Fruit fly (Drosophila melanogaster) ovary, adult (tissue): ENCODE measurements around the gene Unc-76.
A peak's percentile ranks its signal among the peaks of the same experiment; 100 is the strongest.

Source experiments
- CG17801 ChIP-seq: fragments of 200-800 bp; optimal IDR thresholded peaks from 2 replicates; lab custom pipeline; 2019; ENCODE audit warnings: missing biosample characterization, mild to moderate bottlenecking, missing genetic modification characterization, moderate library complexity; ENCODE audit not compliant: partially characterized antibody

Gene Unc-76

dm6 chrX:2050070-2050899, 30.1 kb upstream of the Unc-76 start, which contains the start of gene moody:
TSS of gene moody (minus strand) at chrX:2050120.
- peak; percentile 98 for TF ChIP-seq CG17801 (GFP tag; lab: Kevin White, UChicago)

DNA sequence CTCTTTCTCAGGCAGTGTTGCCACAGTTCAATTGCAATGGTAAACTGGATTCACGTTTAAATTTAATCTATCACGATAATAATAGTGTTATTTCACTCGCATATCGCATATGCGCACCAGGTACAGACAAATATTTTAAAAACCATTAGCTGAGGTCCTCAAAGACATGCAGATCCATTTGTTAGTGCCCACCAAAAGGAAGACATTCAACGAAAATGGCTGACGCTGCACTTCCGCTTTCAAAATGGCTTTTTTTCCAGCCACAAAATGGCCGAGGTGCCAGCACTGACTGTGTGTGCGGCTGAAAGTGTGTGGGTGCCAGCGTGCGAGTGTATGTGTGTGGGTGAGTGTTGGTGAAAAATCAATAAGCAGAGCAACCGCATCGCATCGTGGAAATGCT, 19.3 kb upstream of the Unc-76 start:
- no peak for TF ChIP-seq CG17801 (GFP tag; lab: Kevin White, UChicago)

dm6 chrX:2061849-2062248, 18.6 kb upstream of the Unc-76 start, which contains the start of gene Sik2:
TSS of gene Sik2 (minus strand) at chrX:2061915.
- TF ChIP-seq CG17801 (GFP tag; lab: Kevin White, UChicago), result no peak

dm6 chrX:2065073-2065472, 15.3 kb upstream of the Unc-76 start, which contains the start of gene CG4281:
TSS of gene CG4281 (minus strand) at chrX:2065142.
- TF ChIP-seq CG17801 (GFP tag; lab: Kevin White, UChicago), result peak; percentile 59

dm6 chrX:2066259-2066658, 14.2 kb upstream of the Unc-76 start, which contains the start of gene CG14054:
TSS of gene CG14054 (minus strand) at chrX:2066359.
- TF ChIP-seq CG17801 (GFP tag; lab: Kevin White, UChicago), result no peak

DNA sequence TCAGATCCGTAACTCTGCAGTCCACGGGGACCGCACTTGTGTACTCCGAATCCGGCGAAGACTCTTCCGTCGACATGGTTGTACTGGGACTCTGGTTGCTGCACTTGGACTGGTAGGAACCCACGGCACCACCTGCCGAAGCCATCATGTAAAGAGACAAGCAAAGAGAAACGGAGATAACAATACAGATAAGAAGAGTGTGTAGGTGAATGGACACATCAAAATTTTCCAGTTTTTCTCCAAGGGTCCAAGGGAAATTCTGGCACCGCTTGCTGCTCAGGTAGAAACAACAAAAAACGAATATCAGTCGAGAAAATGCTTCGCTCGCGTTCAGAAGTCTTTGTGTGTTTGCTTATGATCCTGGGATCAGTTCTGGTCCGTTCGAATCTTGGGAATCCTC, 12.1 kb upstream of the Unc-76 start, which contains the start of gene CG4194:
Gene CG4194 (plus strand): TSS at position 301 of the 400 bp plus-strand sequence.
- TF ChIP-seq CG17801 (GFP tag; lab: Kevin White, UChicago), result no peak

dm6 chrX:2069787-2070707, 10.4 kb upstream of the Unc-76 start:
- TF ChIP-seq CG17801 (GFP tag; lab: Kevin White, UChicago), result peak; percentile 22

- peak; percentile 72 for TF ChIP-seq CG17801 (GFP tag; lab: Kevin White, UChicago)
These were observed 9.7 kb upstream of the Unc-76 start for dm6 chrX:2070708-2071063.

DNA sequence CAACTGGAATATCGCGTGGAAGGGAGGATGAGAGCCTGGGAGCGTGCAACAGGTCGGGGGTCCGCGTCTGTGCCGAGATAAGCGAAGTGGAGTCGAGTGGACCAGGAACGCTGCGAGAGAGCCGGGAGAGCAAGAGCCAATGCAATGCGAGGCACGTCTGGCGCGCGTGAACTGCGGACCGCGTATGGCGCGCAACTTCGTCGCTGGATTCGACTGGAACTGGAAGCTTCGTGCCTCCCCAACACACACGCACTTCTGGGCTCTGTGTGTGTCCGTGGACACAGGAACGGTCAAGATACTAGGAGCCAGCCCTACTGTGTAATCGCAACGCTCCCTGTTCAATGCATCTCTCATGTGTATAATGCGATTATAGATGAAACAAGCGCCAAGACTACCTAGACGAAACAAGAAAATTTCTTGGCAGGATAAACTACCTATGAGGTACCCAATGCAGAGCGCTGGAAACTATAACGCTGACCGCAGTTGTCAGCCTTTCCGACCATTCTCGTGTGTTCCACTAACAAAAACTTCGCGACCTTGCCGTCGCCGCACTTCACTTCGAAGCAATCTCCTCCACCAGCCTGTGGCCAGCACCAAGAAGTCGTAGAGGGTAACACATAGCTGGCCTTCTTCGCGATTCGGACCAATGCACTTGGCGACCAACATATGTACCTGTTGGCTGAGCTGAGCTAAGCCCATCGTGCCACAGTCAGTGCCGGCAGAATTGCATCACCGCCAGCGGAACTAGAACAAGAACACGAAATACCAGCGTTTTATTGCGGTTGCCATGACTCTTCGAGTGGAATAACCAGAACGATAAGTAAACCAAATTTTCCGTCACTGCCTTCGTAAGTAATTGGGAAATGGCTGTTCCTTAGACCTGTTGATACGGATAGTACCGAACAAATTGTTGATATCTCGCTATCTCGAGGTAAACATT, 8.3 kb upstream of the Unc-76 start, which contains the start of gene Rtca:
Gene Rtca (plus strand): TSS at position 536 of the 940 bp plus-strand sequence.
- TF ChIP-seq CG17801 (GFP tag; lab: Kevin White, UChicago), result no peak

DNA sequence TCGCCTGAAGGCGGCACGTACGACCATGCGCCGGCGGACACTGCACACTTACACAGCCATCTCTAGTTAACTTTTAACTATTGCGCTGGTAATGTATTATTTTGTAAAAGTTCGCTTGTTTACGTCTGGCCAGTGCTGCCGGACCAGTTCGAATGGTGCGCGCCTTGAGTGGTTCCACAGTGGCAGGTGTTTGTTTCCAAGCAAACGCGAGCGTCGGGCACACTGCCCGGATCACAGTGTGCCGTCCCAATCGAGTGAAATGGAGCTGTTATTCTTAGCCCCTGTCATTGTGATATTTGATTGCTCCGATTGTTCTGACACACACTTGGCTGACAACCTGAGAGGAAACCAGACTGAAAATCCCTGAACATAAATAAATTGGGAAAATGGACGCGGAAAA, 7.1 kb upstream of the Unc-76 start, which contains the start of gene CG4199:
Gene CG4199 (minus strand): TSS at position 159 of the 400 bp plus-strand sequence.
- peak; percentile 55 for TF ChIP-seq CG17801 (GFP tag; lab: Kevin White, UChicago)

dm6 chrX:2075846-2076377, 4.5 kb upstream of the Unc-76 start, which contains the start of gene CG4045:
TSS of gene CG4045 (minus strand) at chrX:2075900.
- peak; percentile 77 for TF ChIP-seq CG17801 (GFP tag; lab: Kevin White, UChicago)

- TF ChIP-seq CG17801 (GFP tag; lab: Kevin White, UChicago), result no peak
These were observed 3.7 kb upstream of the Unc-76 start, which contains the start of gene CG4025 for dm6 chrX:2076412-2077357. TSS of gene CG4025 (plus strand) at chrX:2076966.
